Fruit fly (Drosophila melanogaster) whole organism, pupa: ENCODE data around the gene Fancl.
A peak's percentile ranks its signal among the peaks of the same experiment; 100 is the strongest.

Experiments
- CG10348 ChIP-seq: fragments of 200-800 bp; sonication (Bioruptor generic); IDR thresholded peaks from 2 replicates; pipeline ENCODE4 v1.3.6; 2022; ENCODE audit warnings: missing biosample characterization, missing genetic modification characterization
- CG12605 ChIP-seq: fragments of 200-800 bp; sonication (Bioruptor generic); IDR thresholded peaks from 2 replicates; pipeline ENCODE4 v1.3.6; 2022; ENCODE audit warnings: missing biosample characterization, missing genetic modification characterization
- CG13204 ChIP-seq: fragments of 200-800 bp; sonication (Bioruptor generic); optimal IDR thresholded peaks from 2 replicates; lab custom pipeline; 2018; ENCODE audit warnings: missing biosample characterization, mild to moderate bottlenecking, missing genetic modification characterization, moderate library complexity
- CG14655 ChIP-seq: fragments of 200-800 bp; sonication (Bioruptor generic); optimal IDR thresholded peaks from 3 replicates; lab custom pipeline; 2017; ENCODE audit warnings: mild to moderate bottlenecking, missing biosample characterization, missing genetic modification reagents, missing genetic modification characterization
- CG15710 ChIP-seq: fragments of 200-800 bp; sonication (Bioruptor generic); optimal IDR thresholded peaks from 2 replicates; lab custom pipeline; 2018; ENCODE audit warnings: missing biosample characterization, mild to moderate bottlenecking, missing genetic modification characterization, moderate library complexity
- CG17806 ChIP-seq: fragments of 200-800 bp; sonication (Bioruptor generic); optimal IDR thresholded peaks from 2 replicates; lab custom pipeline; 2018; ENCODE audit warnings: missing biosample characterization, mild to moderate bottlenecking, missing genetic modification characterization, moderate library complexity
- CG32121 ChIP-seq: fragments of 200-800 bp; sonication (Bioruptor generic); IDR thresholded peaks from 2 replicates; pipeline ENCODE4 v1.3.6; 2022; ENCODE audit warnings: missing biosample characterization, missing genetic modification characterization
- CG34367 ChIP-seq: fragments of 200-800 bp; sonication (Bioruptor generic); optimal IDR thresholded peaks from 2 replicates; lab custom pipeline; 2018; ENCODE audit warnings: missing biosample characterization, mild to moderate bottlenecking, missing genetic modification characterization
- CG4496 ChIP-seq: fragments of 200-800 bp; sonication (Bioruptor generic); IDR thresholded peaks from 3 replicates; pipeline ENCODE4 v1.3.6; 2022; ENCODE audit warnings: missing biosample characterization, missing genetic modification characterization
- CG8159 ChIP-seq: fragments of 200-800 bp; sonication (Bioruptor generic); optimal IDR thresholded peaks from 3 replicates; lab custom pipeline; 2018; ENCODE audit warnings: missing biosample characterization, mild to moderate bottlenecking, missing genetic modification characterization, moderate library complexity
- CG8301 ChIP-seq: fragments of 200-800 bp; sonication (Bioruptor generic); optimal IDR thresholded peaks from 2 replicates; lab custom pipeline; 2018; ENCODE audit warnings: missing biosample characterization, mild to moderate bottlenecking, missing genetic modification characterization
- CG9948 ChIP-seq: fragments of 200-800 bp; sonication (Bioruptor generic); optimal IDR thresholded peaks from 2 replicates; lab custom pipeline; 2018; ENCODE audit warnings: missing biosample characterization, mild to moderate bottlenecking, missing genetic modification characterization, moderate library complexity
- D1 ChIP-seq: fragments of 200-800 bp; sonication (Bioruptor generic); optimal IDR thresholded peaks from 2 replicates; lab custom pipeline; 2018; ENCODE audit warnings: missing biosample characterization, mild to moderate bottlenecking, missing genetic modification characterization, moderate library complexity
- EcR ChIP-seq: fragments of 200-800 bp; sonication (Bioruptor generic); optimal IDR thresholded peaks from 3 replicates; lab custom pipeline; 2019; ENCODE audit warnings: missing biosample characterization, missing genetic modification characterization, mild to moderate bottlenecking, moderate library complexity, missing genetic modification reagents
- Ets98B ChIP-seq: fragments of 200-800 bp; sonication (Bioruptor generic); IDR thresholded peaks from 2 replicates; pipeline ENCODE4 v1.3.6; 2022; ENCODE audit warnings: missing biosample characterization, missing genetic modification characterization
- Pif1A ChIP-seq: fragments of 200-800 bp; sonication (Bioruptor generic); optimal IDR thresholded peaks from 3 replicates; lab custom pipeline; 2016; ENCODE audit warnings: missing biosample characterization, missing genetic modification characterization
- Pif1B ChIP-seq: fragments of 200-800 bp; sonication (Bioruptor generic); optimal IDR thresholded peaks from 3 replicates; lab custom pipeline; 2016; ENCODE audit warnings: missing biosample characterization, missing genetic modification characterization
- Snoo ChIP-seq: fragments of 200-800 bp; sonication (Bioruptor generic); optimal IDR thresholded peaks from 3 replicates; lab custom pipeline; 2017; ENCODE audit warnings: missing biosample characterization, mild to moderate bottlenecking, missing genetic modification characterization, inconsistent platforms
- fd96Ca ChIP-seq: fragments of 200-800 bp; sonication (Bioruptor generic); IDR thresholded peaks from 3 replicates; pipeline ENCODE4 v1.3.6; 2022; ENCODE audit warnings: missing biosample characterization, missing genetic modification characterization
- gl ChIP-seq: fragments of 200-800 bp; sonication (Bioruptor generic); optimal IDR thresholded peaks from 2 replicates; lab custom pipeline; 2018; ENCODE audit warnings: missing biosample characterization, mild to moderate bottlenecking, missing genetic modification characterization
- rn ChIP-seq: fragments of 200-800 bp; sonication (Bioruptor generic); IDR thresholded peaks from 2 replicates; pipeline ENCODE4 v1.3.6; 2022; ENCODE audit warnings: missing biosample characterization, missing genetic modification characterization

The Fancl gene

dm6 chr3R:10095052-10095451 lies 42.4 kb upstream of the Fancl start:
- TF ChIP-seq CG8301 (tag; lab: Kevin White, UChicago) = no peak
- no peak for TF ChIP-seq CG17806
- TF ChIP-seq CG34367 (tag; lab: Kevin White, UChicago) = no peak
- TF ChIP-seq rn (GFP tag; lab: Robert Waterston, UW) = no peak
- no peak for TF ChIP-seq Ets98B (GFP tag; lab: Robert Waterston, UW)
- no peak for TF ChIP-seq Pif1A (GFP tag; lab: Kevin White, UChicago)
- no peak for TF ChIP-seq fd96Ca (GFP tag; lab: Robert Waterston, UW)
- no peak for TF ChIP-seq CG14655 (GFP tag; lab: Kevin White, UChicago)

dm6 chr3R:10093252-10094030 lies 40.8 kb upstream of the Fancl start:
- no peak for TF ChIP-seq CG32121 (GFP tag; lab: Robert Waterston, UW)
- TF ChIP-seq rn (GFP tag; lab: Robert Waterston, UW) = no peak
- TF ChIP-seq Ets98B (GFP tag; lab: Robert Waterston, UW) = peak; percentile 58; the same call in 1 of the 2 replicates
- no peak for TF ChIP-seq D1 (tag; lab: Kevin White, UChicago)
- TF ChIP-seq EcR (GFP tag; lab: Kevin White, UChicago) = peak; percentile 11
- TF ChIP-seq CG12605 = peak; percentile 64; the same call in 1 of the 2 replicates
- peak; percentile 76 for TF ChIP-seq CG4496 (GFP tag; lab: Robert Waterston, UW)
- no peak for TF ChIP-seq CG10348 (GFP tag; lab: Robert Waterston, UW)
- TF ChIP-seq CG13204 (GFP tag; lab: Kevin White, UChicago) = no peak

dm6 chr3R:10091513-10091912 lies 38.8 kb upstream of the Fancl start:
- TF ChIP-seq CG17806 (no peak), CG8159 (no peak), CG12605 (no peak), CG32121 (GFP tag; lab: Robert Waterston, UW) (no peak), CG14655 (GFP tag; lab: Kevin White, UChicago) (no peak), fd96Ca (GFP tag; lab: Robert Waterston, UW) (no peak)

dm6 chr3R:10090906-10091305 lies 38.2 kb upstream of the Fancl start:
- TF ChIP-seq CG9948 (tag; lab: Kevin White, UChicago) (no peak), CG4496 (GFP tag; lab: Robert Waterston, UW) (peak; percentile 31; the same call in 1 of the 3 replicates)

dm6 chr3R:10089171-10089664 lies 36.5 kb upstream of the Fancl start:
- TF ChIP-seq fd96Ca (GFP tag; lab: Robert Waterston, UW) (no peak; the same call in 2 of the 3 replicates), Snoo (tag; lab: Kevin White, UChicago) (peak; percentile 17), CG8159 (no peak), CG10348 (GFP tag; lab: Robert Waterston, UW) (no peak), CG34367 (tag; lab: Kevin White, UChicago) (no peak), CG14655 (GFP tag; lab: Kevin White, UChicago) (no peak), Ets98B (GFP tag; lab: Robert Waterston, UW) (peak; percentile 35; the same call in 1 of the 2 replicates), EcR (GFP tag; lab: Kevin White, UChicago) (peak; percentile 84), CG13204 (GFP tag; lab: Kevin White, UChicago) (no peak), Pif1B (peak; percentile 23), CG4496 (GFP tag; lab: Robert Waterston, UW) (peak; percentile 54; the same call in 1 of the 3 replicates), gl (tag; lab: Kevin White, UChicago) (no peak), CG12605 (no peak), CG8301 (tag; lab: Kevin White, UChicago) (no peak), CG9948 (tag; lab: Kevin White, UChicago) (no peak), CG17806 (no peak)

- TF ChIP-seq CG4496 (GFP tag; lab: Robert Waterston, UW) = peak; percentile 93
- peak; percentile 93 for TF ChIP-seq fd96Ca (GFP tag; lab: Robert Waterston, UW)
- TF ChIP-seq Snoo (tag; lab: Kevin White, UChicago) = peak; percentile 70
- TF ChIP-seq CG9948 (tag; lab: Kevin White, UChicago) = peak; percentile 91
- TF ChIP-seq CG17806 = peak; percentile 91
- TF ChIP-seq CG32121 (GFP tag; lab: Robert Waterston, UW) = peak; percentile 85
- TF ChIP-seq CG34367 (tag; lab: Kevin White, UChicago) = peak; percentile 89
- peak; percentile 81 for TF ChIP-seq Ets98B (GFP tag; lab: Robert Waterston, UW)
- peak; percentile 83 for TF ChIP-seq CG14655 (GFP tag; lab: Kevin White, UChicago)
- peak; percentile 89 for TF ChIP-seq CG15710 (tag; lab: Kevin White, UChicago)
- TF ChIP-seq CG10348 (GFP tag; lab: Robert Waterston, UW) = peak; percentile 41; the same call in 1 of the 2 replicates
- TF ChIP-seq gl (tag; lab: Kevin White, UChicago) = peak; percentile 80
- peak; percentile 88 for TF ChIP-seq D1 (tag; lab: Kevin White, UChicago)
- TF ChIP-seq CG12605 = peak; percentile 77
- peak; percentile 78 for TF ChIP-seq CG8301 (tag; lab: Kevin White, UChicago)
- TF ChIP-seq Pif1A (GFP tag; lab: Kevin White, UChicago) = peak; percentile 96
- TF ChIP-seq CG8159 = peak; percentile 89
- peak; percentile 90 for TF ChIP-seq rn (GFP tag; lab: Robert Waterston, UW)
- peak; percentile 90 for TF ChIP-seq Pif1B
- TF ChIP-seq EcR (GFP tag; lab: Kevin White, UChicago) = peak; percentile 92
- TF ChIP-seq CG13204 (GFP tag; lab: Kevin White, UChicago) = peak; percentile 65
These were observed 34.7 kb upstream of the Fancl start for dm6 chr3R:10087206-10087927.
